Fruit fly (Drosophila melanogaster) whole organism, embryonic: ENCODE measurements around the gene CG34288.

Source experiments
- Blimp-1 ChIP-seq: fragments of 200-800 bp; sonication (Bioruptor generic); optimal IDR thresholded peaks from 3 replicates; lab custom pipeline; 2018; ENCODE audit warnings: missing biosample characterization, missing genetic modification characterization, mild to moderate bottlenecking, moderate library complexity, missing genetic modification reagents
- CG10267 ChIP-seq: fragments of 200-800 bp; sonication (Bioruptor generic); optimal IDR thresholded peaks from 2 replicates; lab custom pipeline; 2018; ENCODE audit warnings: missing biosample characterization, mild to moderate bottlenecking, missing genetic modification characterization, moderate library complexity
- CG10366 ChIP-seq: fragments of 200-800 bp; sonication (Bioruptor generic); IDR thresholded peaks from 2 replicates; pipeline ENCODE4 v1.3.6; 2022; ENCODE audit warnings: missing biosample characterization, missing genetic modification characterization
- CG11560 ChIP-seq: fragments of 200-800 bp; sonication (Bioruptor generic); IDR thresholded peaks from 3 replicates; pipeline ENCODE4 v1.3.6; 2022; ENCODE audit warnings: missing biosample characterization, missing genetic modification characterization
- CG1233 ChIP-seq: fragments of 200-800 bp; sonication (Bioruptor generic); optimal IDR thresholded peaks from 4 replicates; lab custom pipeline; 2018; ENCODE audit warnings: missing biosample characterization, mild to moderate bottlenecking, missing genetic modification characterization
- CG15514 ChIP-seq: fragments of 200-800 bp; sonication (Bioruptor generic); optimal IDR thresholded peaks from 3 replicates; lab custom pipeline; 2017; ENCODE audit warnings: missing biosample characterization, missing genetic modification characterization, mild to moderate bottlenecking, moderate library complexity, missing genetic modification reagents
- CG1647 ChIP-seq: fragments of 200-800 bp; sonication (Bioruptor generic); optimal IDR thresholded peaks from 3 replicates; lab custom pipeline; 2016; ENCODE audit warnings: missing biosample characterization, missing genetic modification characterization
- CG18599 ChIP-seq: fragments of 200-800 bp; sonication (Bioruptor generic); optimal IDR thresholded peaks from 3 replicates; lab custom pipeline; 2017; ENCODE audit warnings: missing biosample characterization, missing genetic modification characterization, mild to moderate bottlenecking, moderate library complexity, missing genetic modification reagents
- CG31224 ChIP-seq: fragments of 200-800 bp; sonication (Bioruptor generic); IDR thresholded peaks from 2 replicates; pipeline ENCODE4 v1.3.6; 2022; ENCODE audit warnings: missing biosample characterization, missing genetic modification characterization
- CG33557 ChIP-seq: fragments of 200-800 bp; sonication (Bioruptor generic); optimal IDR thresholded peaks from 2 replicates; lab custom pipeline; 2019; ENCODE audit warnings: missing biosample characterization, mild to moderate bottlenecking, missing genetic modification characterization, moderate library complexity
- CG34224 ChIP-seq: fragments of 200-800 bp; sonication (Bioruptor generic); IDR thresholded peaks from 3 replicates; pipeline ENCODE4 v1.3.6; 2022; ENCODE audit warnings: missing biosample characterization, missing genetic modification characterization; ENCODE audit not compliant: partially characterized antibody
- CG34422 ChIP-seq: fragments of 200-800 bp; sonication (Bioruptor generic); IDR thresholded peaks from 3 replicates; pipeline ENCODE4 v1.3.6; 2022; ENCODE audit warnings: missing biosample characterization, missing genetic modification characterization
- CG42726 ChIP-seq: fragments of 200-800 bp; sonication (Bioruptor generic); IDR thresholded peaks from 2 replicates; pipeline ENCODE4 v1.3.6; 2022; ENCODE audit warnings: missing biosample characterization, missing genetic modification characterization; ENCODE audit not compliant: partially characterized antibody
- CG4404 ChIP-seq: fragments of 200-800 bp; sonication (Bioruptor generic); IDR thresholded peaks from 2 replicates; pipeline ENCODE4 v1.3.6; 2022; ENCODE audit warnings: missing biosample characterization, missing genetic modification characterization
- CG4854 ChIP-seq: fragments of 200-800 bp; sonication (Bioruptor generic); optimal IDR thresholded peaks from 2 replicates; lab custom pipeline; 2016; ENCODE audit warnings: missing biosample characterization, missing genetic modification characterization, inconsistent platforms
- CG7271 ChIP-seq: fragments of 200-800 bp; sonication (Bioruptor generic); optimal IDR thresholded peaks from 2 replicates; lab custom pipeline; 2018; ENCODE audit warnings: missing biosample characterization, mild to moderate bottlenecking, missing genetic modification characterization, moderate library complexity
- CG7987 ChIP-seq: fragments of 200-800 bp; sonication (Bioruptor generic); optimal IDR thresholded peaks from 2 replicates; lab custom pipeline; 2018; ENCODE audit warnings: missing biosample characterization, mild to moderate bottlenecking, missing genetic modification characterization, moderate library complexity
- Dip3 ChIP-seq: fragments of 200-800 bp; sonication (Bioruptor generic); optimal IDR thresholded peaks from 3 replicates; lab custom pipeline; 2016; ENCODE audit warnings: missing biosample characterization, missing genetic modification characterization
- Dll ChIP-seq: fragments of 200-800 bp; sonication (Bioruptor generic); IDR thresholded peaks from 4 replicates; pipeline ENCODE4 v1.3.6; 2022; ENCODE audit warnings: missing biosample characterization, missing genetic modification characterization; ENCODE audit not compliant: partially characterized antibody
- ERR ChIP-seq: fragments of 200-800 bp; sonication (Bioruptor generic); optimal IDR thresholded peaks from 2 replicates; lab custom pipeline; 2016; ENCODE audit warnings: missing biosample characterization, missing genetic modification characterization
- Fer2 ChIP-seq: fragments of 200-800 bp; sonication (Bioruptor generic); optimal IDR thresholded peaks from 2 replicates; lab custom pipeline; 2018; ENCODE audit warnings: missing biosample characterization, mild to moderate bottlenecking, missing genetic modification characterization, moderate library complexity
- Fer3 ChIP-seq: fragments of 200-800 bp; sonication (Bioruptor generic); optimal IDR thresholded peaks from 2 replicates; lab custom pipeline; 2018; ENCODE audit warnings: missing biosample characterization, mild to moderate bottlenecking, missing genetic modification characterization, moderate library complexity
- Hsf ChIP-seq: fragments of 200-800 bp; sonication (Bioruptor generic); optimal IDR thresholded peaks from 3 replicates; lab custom pipeline; 2016; ENCODE audit warnings: missing biosample characterization, missing genetic modification characterization
- Jarid2 ChIP-seq: fragments of 200-800 bp; sonication (Bioruptor generic); optimal IDR thresholded peaks from 3 replicates; lab custom pipeline; 2017; ENCODE audit warnings: mild to moderate bottlenecking, missing biosample characterization, missing genetic modification reagents, missing genetic modification characterization
- Lhr ChIP-seq: fragments of 200-800 bp; sonication (Bioruptor generic); optimal IDR thresholded peaks from 3 replicates; lab custom pipeline; 2017; ENCODE audit warnings: mild to moderate bottlenecking, missing biosample characterization, missing genetic modification reagents, missing genetic modification characterization
- MESR4 ChIP-seq: fragments of 200-800 bp; sonication (Bioruptor generic); optimal IDR thresholded peaks from 2 replicates; lab custom pipeline; 2018; ENCODE audit warnings: missing biosample characterization, mild to moderate bottlenecking, missing genetic modification characterization, moderate library complexity
- Max ChIP-seq: fragments of 200-800 bp; sonication (Bioruptor generic); optimal IDR thresholded peaks from 2 replicates; lab custom pipeline; 2016; ENCODE audit warnings: missing biosample characterization, mild to moderate bottlenecking, missing genetic modification characterization
- Med ChIP-seq: fragments of 200-800 bp; sonication (Bioruptor generic); peaks from one replicate; lab custom pipeline; 2016; ENCODE audit warnings: missing biosample characterization, missing genetic modification characterization, mild to moderate bottlenecking, inconsistent platforms, moderate library complexity
- Mes4 ChIP-seq: fragments of 200-800 bp; sonication (Bioruptor generic); optimal IDR thresholded peaks from 2 replicates; lab custom pipeline; 2016; ENCODE audit warnings: missing biosample characterization, missing genetic modification characterization
- Neu2 ChIP-seq: fragments of 200-800 bp; sonication (Bioruptor generic); optimal IDR thresholded peaks from 3 replicates; lab custom pipeline; 2016; ENCODE audit warnings: missing biosample characterization, missing genetic modification characterization, borderline replicate concordance
- Trl ChIP-seq, 3 experiments: fragments of >200 bp in 2 of 3; fragments of 200-800 bp in 1 of 3; sonication (Bioruptor generic) in 1 of 3; optimal IDR thresholded peaks; 2 replicates in 1 of 3; 3 replicates in 2 of 3; lab custom pipeline; 2016 to 2017; ENCODE audit warnings: missing biosample characterization in 1 of 3, missing genetic modification characterization in 1 of 3
- ash1 ChIP-seq: fragments of 200-800 bp; sonication (Bioruptor generic); optimal IDR thresholded peaks from 2 replicates; lab custom pipeline; 2018; ENCODE audit warnings: missing biosample characterization, mild to moderate bottlenecking, missing genetic modification characterization
- fd3F ChIP-seq: fragments of 200-800 bp; sonication (Bioruptor generic); optimal IDR thresholded peaks from 2 replicates; lab custom pipeline; 2018; ENCODE audit warnings: missing biosample characterization, mild to moderate bottlenecking, missing genetic modification characterization, moderate library complexity
- fd64A ChIP-seq: fragments of 200-800 bp; sonication (Bioruptor generic); optimal IDR thresholded peaks from 3 replicates; lab custom pipeline; 2018; ENCODE audit warnings: missing biosample characterization, mild to moderate bottlenecking, missing genetic modification characterization
- gsb-n ChIP-seq: fragments of 200-800 bp; sonication (Bioruptor generic); optimal IDR thresholded peaks from 3 replicates; lab custom pipeline; 2018; ENCODE audit warnings: missing biosample characterization, mild to moderate bottlenecking, missing genetic modification characterization
- hb ChIP-seq: fragments of 200-800 bp; sonication (Bioruptor generic); IDR thresholded peaks from 3 replicates; pipeline ENCODE4 v1.3.6; 2022; ENCODE audit warnings: missing biosample characterization, missing genetic modification characterization; ENCODE audit not compliant: partially characterized antibody
- inv ChIP-seq: fragments of 200-800 bp; sonication (Bioruptor generic); IDR thresholded peaks from 2 replicates; pipeline ENCODE4 v1.3.6; 2022; ENCODE audit warnings: missing biosample characterization, missing genetic modification characterization; ENCODE audit not compliant: partially characterized antibody
- knrl ChIP-seq: fragments of 200-800 bp; sonication (Bioruptor generic); IDR thresholded peaks from 3 replicates; pipeline ENCODE4 v1.3.6; 2022; ENCODE audit warnings: missing biosample characterization, missing genetic modification characterization; ENCODE audit not compliant: partially characterized antibody
- lov ChIP-seq, 2 experiments: fragments of 200-800 bp in 1 of 2; fragments of >200 bp in 1 of 2; sonication (Bioruptor generic) in 1 of 2; IDR thresholded peaks in 1 of 2; optimal IDR thresholded peaks in 1 of 2; 2 replicates in 1 of 2; 3 replicates in 1 of 2; pipeline versions ENCODE4 v1.3.6 to Lab custom; 2017 to 2022; ENCODE audit warnings: missing biosample characterization in 1 of 2, missing genetic modification characterization in 1 of 2
- p53 ChIP-seq: fragments of 200-800 bp; sonication (Bioruptor generic); optimal IDR thresholded peaks from 2 replicates; lab custom pipeline; 2016; ENCODE audit warnings: missing biosample characterization, missing genetic modification characterization
- row ChIP-seq: fragments of 200-800 bp; sonication (Bioruptor generic); IDR thresholded peaks from 3 replicates; pipeline ENCODE4 v1.3.6; 2022; ENCODE audit warnings: missing biosample characterization, missing genetic modification characterization
- salm ChIP-seq: fragments of 200-800 bp; sonication (Bioruptor generic); optimal IDR thresholded peaks from 2 replicates; lab custom pipeline; 2018; ENCODE audit warnings: missing biosample characterization, mild to moderate bottlenecking, missing genetic modification characterization
- sim ChIP-seq: fragments of 200-800 bp; sonication (Bioruptor generic); IDR thresholded peaks from 2 replicates; pipeline ENCODE4 v1.3.6; 2022; ENCODE audit warnings: missing biosample characterization, missing genetic modification characterization
- tio ChIP-seq: fragments of 200-800 bp; sonication (Bioruptor generic); optimal IDR thresholded peaks from 2 replicates; lab custom pipeline; 2017; ENCODE audit warnings: missing biosample characterization, missing genetic modification characterization, inconsistent platforms
- vfl ChIP-seq: fragments of 200-800 bp; sonication (Bioruptor generic); optimal IDR thresholded peaks from 2 replicates; lab custom pipeline; 2016; ENCODE audit warnings: missing biosample characterization, missing genetic modification characterization
- zen ChIP-seq: fragments of 200-800 bp; sonication (Bioruptor generic); optimal IDR thresholded peaks from 3 replicates; lab custom pipeline; 2018; ENCODE audit warnings: missing biosample characterization, mild to moderate bottlenecking, missing genetic modification characterization, moderate library complexity

CG34288 gene

dm6 chr3R:22491088-22491879, 44.2 kb upstream of the CG34288 start, which contains the start of the genes CCT1 and tHMG1 (continued):
- TF ChIP-seq CG7271 (tag; lab: Kevin White, UChicago) (no peak), Fer3 (tag; lab: Kevin White, UChicago) (no peak), MESR4 (GFP tag; lab: Kevin White, UChicago) (peak; percentile 76), p53 (GFP tag; lab: Kevin White, UChicago) (no peak), Hsf (GFP tag; lab: Kevin White, UChicago) (peak; percentile 11), CG10267 (tag; lab: Kevin White, UChicago) (peak; percentile 42), vfl (no peak), zen (no peak), ash1 (no peak), CG1647 (GFP tag; lab: Kevin White, UChicago) (no peak), CG11560 (tag; lab: Robert Waterston, UW) (peak; percentile 75; the same call in 2 of the 3 replicates), sim (GFP tag; lab: Robert Waterston, UW) (no peak), Dip3 (GFP tag; lab: Kevin White, UChicago) (no peak), Dll (GFP tag; lab: Robert Waterston, UW) (peak; percentile 98), Neu2 (GFP tag; lab: Kevin White, UChicago) (no peak), fd3F (no peak), fd64A (no peak), CG34224 (GFP tag; lab: Robert Waterston, UW) (peak; percentile 97), CG31224 (GFP tag; lab: Robert Waterston, UW) (no peak), CG4404 (GFP tag; lab: Robert Waterston, UW) (no peak), Fer2 (tag; lab: Kevin White, UChicago) (no peak), ERR (no peak), knrl (GFP tag; lab: Robert Waterston, UW) (peak; percentile 95), Med (GFP tag; lab: Kevin White, UChicago) (peak; percentile 72), CG33557 (GFP tag; lab: Kevin White, UChicago) (no peak), salm (no peak), inv (GFP tag; lab: Robert Waterston, UW) (peak; percentile 91), row (GFP tag; lab: Robert Waterston, UW) (peak; percentile 53; the same call in 2 of the 3 replicates), Max (GFP tag; lab: Kevin White, UChicago) (peak; percentile 33), Jarid2 (GFP tag; lab: Kevin White, UChicago) (no peak), CG7987 (no peak), CG18599 (GFP tag; lab: Kevin White, UChicago) (no peak), CG10366 (no peak), Lhr (GFP tag; lab: Kevin White, UChicago) (peak; percentile 5), gsb-n (no peak), lov (optimal IDR thresholded peaks at IDR 0.05; lab: Kevin White, UChicago) (no peak), lov (GFP tag; IDR thresholded peaks at IDR 0.05; lab: Robert Waterston, UW) (no peak), CG4854 (GFP tag; lab: Kevin White, UChicago) (no peak), CG15514 (GFP tag; lab: Kevin White, UChicago) (peak; percentile 69), Trl (optimal IDR thresholded peaks at IDR 0.05; lab: Kevin White, UChicago) (no peak), Trl (GFP tag; optimal IDR thresholded peaks at IDR 0.05; lab: Kevin White, UChicago) (no peak), CG1233 (GFP tag; lab: Kevin White, UChicago) (no peak), hb (GFP tag; lab: Robert Waterston, UW) (peak; percentile 84), tio (GFP tag; lab: Kevin White, UChicago) (no peak), Blimp-1 (GFP tag; lab: Kevin White, UChicago) (no peak), CG34422 (GFP tag; lab: Robert Waterston, UW) (peak; percentile 82; the same call in 1 of the 3 replicates), CG42726 (GFP tag; lab: Robert Waterston, UW) (peak; percentile 67; the same call in 1 of the 2 replicates), Mes4 (no peak)
